Worm (Caenorhabditis elegans) whole organism, L1 larva: ENCODE measurements around the gene F55C12.6.
A peak's percentile ranks its signal among the peaks of the same experiment; 100 is the strongest.

Source experiments
- C04F5.9 ChIP-seq: sonication (generic microtip); optimal IDR thresholded peaks from 2 replicates; lab custom pipeline; 2016; ENCODE audit warnings: missing genetic modification characterization, missing compliant biosample characterization
- C16A3.4 ChIP-seq: fragments of 150-350 bp; optimal IDR thresholded peaks from 2 replicates; lab custom pipeline; 2014; ENCODE audit warnings: missing biosample characterization, missing genetic modification characterization
- Y116A8C.19 ChIP-seq: sonication (generic microtip); optimal IDR thresholded peaks from 2 replicates; lab custom pipeline; 2016; ENCODE audit warnings: missing compliant biosample characterization, missing genetic modification characterization, borderline replicate concordance
- aha-1 ChIP-seq: fragments of 150-350 bp; optimal IDR thresholded peaks from 2 replicates; lab custom pipeline; 2014; ENCODE audit warnings: missing biosample characterization, missing genetic modification characterization
- alr-1 ChIP-seq: fragments of 200-800 bp; sonication (Bioruptor generic); optimal IDR thresholded peaks from 2 replicates; lab custom pipeline; 2018; ENCODE audit warnings: borderline replicate concordance, mild to moderate bottlenecking, missing genetic modification characterization, missing compliant biosample characterization
- aly-2 ChIP-seq: fragments of 150-350 bp; optimal IDR thresholded peaks from 2 replicates; lab custom pipeline; 2014; ENCODE audit warnings: missing biosample characterization, missing genetic modification characterization
- blmp-1 ChIP-seq: fragments of 150-350 bp; optimal IDR thresholded peaks from 2 replicates; lab custom pipeline; 2014; ENCODE audit warnings: missing biosample characterization, missing genetic modification characterization
- ceh-63 ChIP-seq: fragments of 200-800 bp; sonication (Bioruptor generic); optimal IDR thresholded peaks from 2 replicates; lab custom pipeline; 2018; ENCODE audit warnings: mild to moderate bottlenecking, missing genetic modification characterization, missing compliant biosample characterization
- ceh-8 ChIP-seq: fragments of 200-800 bp; sonication (Bioruptor generic); optimal IDR thresholded peaks from 2 replicates; lab custom pipeline; 2018; ENCODE audit warnings: mild to moderate bottlenecking, missing genetic modification characterization, moderate library complexity, missing compliant biosample characterization
- ceh-90 ChIP-seq: sonication (generic microtip); optimal IDR thresholded peaks from 2 replicates; lab custom pipeline; 2016; ENCODE audit warnings: missing genetic modification characterization, missing compliant biosample characterization
- ces-1 ChIP-seq: fragments of 150-350 bp; optimal IDR thresholded peaks from 2 replicates; lab custom pipeline; 2014; ENCODE audit warnings: missing biosample characterization, missing genetic modification reagents, missing genetic modification characterization
- dpl-1 ChIP-seq, 3 experiments: fragments of 150-350 bp in 2 of 3; sonication (generic microtip) in 1 of 3; optimal IDR thresholded peaks; 2 replicates each; lab custom pipeline; 2014 to 2017; ENCODE audit warnings: missing biosample characterization in 3 of 3, missing genetic modification characterization in 3 of 3, missing genetic modification reagents in 3 of 3
- efl-1 ChIP-seq, 4 experiments: fragments of 150-350 bp; optimal IDR thresholded peaks in 3 of 4; peaks in 1 of 4; 1 replicate in 1 of 4; 2 replicates in 3 of 4; lab custom pipeline; 2014; ENCODE audit warnings: missing biosample characterization in 2 of 4, missing genetic modification characterization in 2 of 4, missing genetic modification reagents in 2 of 4
- efl-3 ChIP-seq: fragments of 200-800 bp; sonication (Bioruptor generic); optimal IDR thresholded peaks from 2 replicates; lab custom pipeline; 2018; ENCODE audit warnings: mild to moderate bottlenecking, missing genetic modification characterization, missing compliant biosample characterization
- egl-13 ChIP-seq: sonication (generic microtip); optimal IDR thresholded peaks from 2 replicates; lab custom pipeline; 2016; ENCODE audit warnings: missing genotype, missing genetic modification reagents, missing genetic modification characterization, missing compliant biosample characterization
- egl-27 ChIP-seq, 2 experiments: fragments of 150-350 bp in 1 of 2; sonication (generic microtip); optimal IDR thresholded peaks; 3 replicates each; lab custom pipeline; 2017 to 2018; ENCODE audit warnings: missing biosample characterization in 2 of 2, missing genetic modification characterization in 2 of 2, missing genetic modification reagents in 2 of 2
- elt-2 ChIP-seq: sonication (generic microtip); optimal IDR thresholded peaks from 2 replicates; lab custom pipeline; 2016; ENCODE audit warnings: missing genetic modification characterization, mild to moderate bottlenecking, inconsistent platforms, missing compliant biosample characterization, missing genetic modification reagents
- elt-3 ChIP-seq, 6 experiments: fragments of 150-350 bp in 1 of 6; sonication (generic microtip); optimal IDR thresholded peaks; 2 replicates each; lab custom pipeline; 2017 to 2018; ENCODE audit warnings: missing biosample characterization in 6 of 6, missing genetic modification characterization in 6 of 6, inconsistent platforms in 1 of 6
- ets-5 ChIP-seq: fragments of 200-800 bp; sonication (Bioruptor generic); IDR thresholded peaks from 2 replicates; pipeline ENCODE4 v1.3.6; 2022; ENCODE audit warnings: missing genetic modification characterization, missing compliant biosample characterization
- fkh-10 ChIP-seq: sonication (generic microtip); optimal IDR thresholded peaks from 2 replicates; lab custom pipeline; 2017; ENCODE audit warnings: missing biosample characterization, missing genetic modification reagents, missing genetic modification characterization
- fkh-4 ChIP-seq: sonication (generic microtip); optimal IDR thresholded peaks from 2 replicates; lab custom pipeline; 2016; ENCODE audit warnings: missing compliant biosample characterization, missing genetic modification characterization, borderline replicate concordance
- grh-1 ChIP-seq: fragments of 200-800 bp; sonication (Bioruptor generic); IDR thresholded peaks from 2 replicates; pipeline ENCODE4 v1.3.6; 2022; ENCODE audit warnings: missing genetic modification reagents, missing genetic modification characterization, missing compliant biosample characterization
- hlh-17 ChIP-seq: fragments of 200-800 bp; sonication (Bioruptor generic); optimal IDR thresholded peaks from 2 replicates; lab custom pipeline; 2018; ENCODE audit warnings: missing genetic modification characterization, mild to moderate bottlenecking, missing compliant biosample characterization, moderate library complexity, borderline replicate concordance
- hlh-4 ChIP-seq: sonication (generic microtip); optimal IDR thresholded peaks from 2 replicates; lab custom pipeline; 2016; ENCODE audit warnings: mild to moderate bottlenecking, missing genetic modification characterization, missing compliant biosample characterization
- irx-1 ChIP-seq: sonication (generic microtip); optimal IDR thresholded peaks from 2 replicates; lab custom pipeline; 2016; ENCODE audit warnings: missing genetic modification characterization, missing compliant biosample characterization
- jun-1 ChIP-seq: fragments of 150-350 bp; optimal IDR thresholded peaks from 2 replicates; lab custom pipeline; 2014; ENCODE audit warnings: missing biosample characterization, missing genetic modification reagents, missing genetic modification characterization
- lin-15B ChIP-seq: fragments of 150-350 bp; sonication (generic microtip); optimal IDR thresholded peaks from 3 replicates; lab custom pipeline; 2014; ENCODE audit warnings: missing biosample characterization, missing genetic modification characterization
- lin-39 ChIP-seq: fragments of 150-350 bp; optimal IDR thresholded peaks from 2 replicates; lab custom pipeline; 2014; ENCODE audit warnings: missing biosample characterization, missing genetic modification reagents, missing genetic modification characterization
- lsy-2 ChIP-seq, 2 experiments: fragments of 150-350 bp; optimal IDR thresholded peaks; 2 replicates each; lab custom pipeline; 2014; ENCODE audit warnings: missing biosample characterization in 2 of 2, missing genetic modification characterization in 2 of 2
- mab-9 ChIP-seq: fragments of 200-800 bp; sonication (Bioruptor generic); IDR thresholded peaks from 2 replicates; pipeline ENCODE4 v1.3.6; 2022; ENCODE audit warnings: missing genetic modification reagents, missing genetic modification characterization, missing compliant biosample characterization
- mdl-1 ChIP-seq, 2 experiments: fragments of 150-350 bp; optimal IDR thresholded peaks; 2 replicates each; lab custom pipeline; 2014 to 2017; ENCODE audit warnings: missing biosample characterization in 2 of 2, missing genetic modification characterization in 2 of 2, inconsistent platforms in 1 of 2
- nhr-11 ChIP-seq: fragments of 150-350 bp; optimal IDR thresholded peaks from 2 replicates; lab custom pipeline; 2014; ENCODE audit warnings: missing biosample characterization, missing genetic modification characterization
- nhr-12 ChIP-seq: sonication (generic microtip); optimal IDR thresholded peaks from 2 replicates; lab custom pipeline; 2017; ENCODE audit warnings: missing biosample characterization, missing genetic modification characterization
- nhr-19 ChIP-seq: fragments of 200-800 bp; sonication (Bioruptor generic); conservative IDR thresholded peaks from 2 replicates; pipeline ENCODE4 v1.3.6; 2022; ENCODE audit warnings: missing genetic modification characterization, missing compliant biosample characterization
- nhr-47 ChIP-seq: sonication (generic microtip); optimal IDR thresholded peaks from 2 replicates; lab custom pipeline; 2016; ENCODE audit warnings: mild to moderate bottlenecking, missing genetic modification characterization, moderate library complexity, missing compliant biosample characterization
- nhr-77 ChIP-seq: fragments of 150-350 bp; optimal IDR thresholded peaks from 2 replicates; lab custom pipeline; 2014; ENCODE audit warnings: missing biosample characterization, missing genetic modification characterization
- nhr-85 ChIP-seq: sonication (generic microtip); peaks from one replicate; lab custom pipeline; 2016; ENCODE audit warnings: missing genetic modification characterization, inconsistent platforms, missing compliant biosample characterization
- rnt-1 ChIP-seq: sonication (generic microtip); optimal IDR thresholded peaks from 2 replicates; lab custom pipeline; 2016; ENCODE audit warnings: mild to moderate bottlenecking, missing genetic modification characterization, moderate library complexity, missing compliant biosample characterization
- skn-1 ChIP-seq: fragments of 150-350 bp; optimal IDR thresholded peaks from 2 replicates; lab custom pipeline; 2014; ENCODE audit warnings: missing biosample characterization, missing genetic modification characterization
- swsn-7 ChIP-seq: sonication (generic microtip); optimal IDR thresholded peaks from 2 replicates; lab custom pipeline; 2016; ENCODE audit warnings: missing genetic modification characterization, missing compliant biosample characterization
- tlp-1 ChIP-seq: fragments of 150-350 bp; optimal IDR thresholded peaks from 2 replicates; lab custom pipeline; 2014; ENCODE audit warnings: missing biosample characterization, missing genetic modification characterization
- unc-62 ChIP-seq: fragments of 150-350 bp; optimal IDR thresholded peaks from 2 replicates; lab custom pipeline; 2014; ENCODE audit warnings: missing biosample characterization, missing genetic modification reagents, missing genetic modification characterization
- unc-98 ChIP-seq: fragments of 200-800 bp; sonication (Bioruptor generic); IDR thresholded peaks from 2 replicates; pipeline ENCODE4 v1.3.6; 2022; ENCODE audit warnings: missing genetic modification characterization, missing compliant biosample characterization
- xbp-1 ChIP-seq: sonication (generic microtip); optimal IDR thresholded peaks from 2 replicates; lab custom pipeline; 2016; ENCODE audit warnings: missing genetic modification characterization, missing compliant biosample characterization
- zag-1 ChIP-seq: fragments of 150-350 bp; optimal IDR thresholded peaks from 2 replicates; lab custom pipeline; 2014; ENCODE audit warnings: missing biosample characterization, missing genetic modification characterization
- zip-4 ChIP-seq: fragments of 200-800 bp; sonication (Bioruptor generic); optimal IDR thresholded peaks from 2 replicates; lab custom pipeline; 2018; ENCODE audit warnings: mild to moderate bottlenecking, missing genetic modification characterization, moderate library complexity, missing compliant biosample characterization

Gene F55C12.6

DNA sequence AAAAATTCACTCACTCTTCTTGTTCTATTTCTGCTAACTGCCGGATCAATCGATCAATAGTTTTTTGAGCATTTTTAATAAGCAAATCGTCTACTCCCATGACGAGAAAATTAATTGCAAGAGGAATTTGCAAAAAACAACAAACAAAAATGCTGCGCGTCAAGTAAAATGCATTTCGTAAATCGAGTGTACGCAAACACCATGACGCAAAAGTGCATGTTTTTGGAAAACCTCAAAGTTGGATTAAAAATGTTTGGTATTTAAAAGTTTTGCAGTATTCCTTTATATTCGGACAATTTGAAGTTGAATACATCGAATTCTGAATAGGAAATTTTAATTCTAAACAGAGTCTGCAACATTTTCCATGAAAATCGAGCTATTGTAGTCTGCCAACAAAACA, 36.7 kb downstream of the F55C12.6 start, which contains the start of gene ZK1248.19 (continued):
- TF ChIP-seq ceh-8 (GFP tag; lab: Kevin White, UChicago) = no peak
- TF ChIP-seq mdl-1 (tag; optimal IDR thresholded peaks at IDR 0.05; lab: Kevin White, UChicago) = no peak
- no peak for TF ChIP-seq C04F5.9 (tag; lab: Kevin White, UChicago)
- no peak for TF ChIP-seq tlp-1
- TF ChIP-seq alr-1 (tag; lab: Kevin White, UChicago) = no peak
- no peak for TF ChIP-seq elt-2 (tag; lab: Kevin White, UChicago)
- no peak for TF ChIP-seq hlh-17 (GFP tag; lab: Kevin White, UChicago)
- TF ChIP-seq Y116A8C.19 (tag; lab: Kevin White, UChicago) = no peak
- peak; percentile 5 to 49 (median 31) for TF ChIP-seq dpl-1 (GFP tag; optimal IDR thresholded peaks at IDR 0.05; lab: Kevin White, UChicago)

DNA sequence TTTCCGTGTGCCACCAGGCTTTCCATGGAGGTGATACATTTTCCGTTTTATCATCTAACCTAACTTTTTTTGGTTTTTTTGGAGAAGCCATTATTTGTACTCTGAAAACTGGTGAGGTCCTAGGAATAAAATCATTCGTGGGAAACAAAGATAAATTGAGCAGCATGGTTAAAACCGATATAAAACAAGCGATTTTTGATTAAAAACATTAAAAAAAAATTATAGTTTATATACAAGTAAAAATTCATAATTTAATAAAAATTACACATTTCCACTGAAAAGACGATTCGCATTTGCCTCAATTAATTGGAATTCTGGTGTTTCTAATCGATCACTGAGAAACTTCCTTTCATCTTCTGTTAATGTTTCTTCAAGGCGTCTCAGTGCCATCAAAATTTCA, 37.5 kb downstream of the F55C12.6 start, which contains the start of gene ZK1248.15:
TSS of gene ZK1248.15 (minus strand) at position 101 of the 400 bp plus-strand sequence.
- TF ChIP-seq nhr-11 (tag; lab: Kevin White, UChicago) = no peak
- TF ChIP-seq nhr-19 (GFP tag; lab: Robert Waterston, UW) = no peak
- TF ChIP-seq zag-1 (tag; lab: Kevin White, UChicago) = no peak
- TF ChIP-seq zip-4 = no peak
- TF ChIP-seq C16A3.4 (tag; lab: Kevin White, UChicago) = no peak
- no peak for TF ChIP-seq skn-1 (tag; lab: Kevin White, UChicago)
- TF ChIP-seq fkh-4 (tag; lab: Kevin White, UChicago) = no peak
- TF ChIP-seq alr-1 (tag; lab: Kevin White, UChicago) = no peak
- no peak for TF ChIP-seq grh-1 (GFP tag; lab: Robert Waterston, UW)
- TF ChIP-seq elt-3 (tag; optimal IDR thresholded peaks at IDR 0.05; lab: Kevin White, UChicago) = no peak
- no peak for TF ChIP-seq hlh-17 (GFP tag; lab: Kevin White, UChicago)
- no peak for TF ChIP-seq lin-39
- TF ChIP-seq dpl-1 (GFP tag; optimal IDR thresholded peaks at IDR 0.05; lab: Kevin White, UChicago) = no peak
- TF ChIP-seq nhr-77 (tag; lab: Kevin White, UChicago) = no peak
- TF ChIP-seq irx-1 (tag; lab: Kevin White, UChicago) = no peak

DNA sequence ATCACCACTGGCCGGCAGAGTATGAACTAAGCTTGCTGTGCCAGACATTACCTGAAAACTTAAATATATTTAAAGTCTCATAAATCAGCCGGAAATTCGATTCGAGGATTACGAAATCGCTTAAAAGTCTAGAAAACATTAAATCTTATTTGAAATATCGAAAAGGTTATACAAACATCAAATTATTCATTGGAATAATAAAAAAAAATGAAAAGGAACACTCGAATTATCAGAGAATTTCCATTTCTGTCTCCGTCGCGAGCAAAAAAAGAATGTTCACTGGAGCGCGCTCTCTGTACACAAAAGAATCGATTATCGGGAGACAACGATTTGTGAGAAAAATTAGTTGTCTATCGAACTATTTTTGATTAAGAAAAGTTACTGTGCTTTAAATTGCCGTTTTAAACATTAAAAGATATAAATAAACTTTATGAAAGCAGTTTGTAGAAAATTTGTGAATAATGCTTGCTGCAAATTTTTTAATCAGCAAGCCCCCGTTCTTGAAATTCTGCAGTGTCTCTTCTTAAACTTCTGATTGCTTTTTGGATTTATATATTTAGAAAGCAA, 39.7 kb downstream of the F55C12.6 start, which contains the start of gene fzo-1:
TSS of gene fzo-1 (minus strand) at position 51 of the 567 bp plus-strand sequence.
- TF ChIP-seq ceh-90 (tag; lab: Kevin White, UChicago) (peak; percentile 64), aha-1 (tag; lab: Kevin White, UChicago) (no peak), nhr-85 (tag; lab: Kevin White, UChicago) (peak; percentile 56), jun-1 (tag; lab: Kevin White, UChicago) (no peak), blmp-1 (tag; lab: Kevin White, UChicago) (peak; percentile 46), lin-15B (tag; lab: Kevin White, UChicago) (peak; percentile 15), ces-1 (GFP tag; lab: Kevin White, UChicago) (no peak), aly-2 (tag; lab: Kevin White, UChicago) (no peak), efl-3 (GFP tag; lab: Kevin White, UChicago) (no peak), nhr-47 (tag; lab: Kevin White, UChicago) (peak; percentile 69), hlh-4 (tag; lab: Kevin White, UChicago) (no peak), xbp-1 (tag; lab: Kevin White, UChicago) (peak; percentile 54), ceh-8 (GFP tag; lab: Kevin White, UChicago) (no peak), ceh-63 (GFP tag; lab: Kevin White, UChicago) (peak; percentile 72), fkh-4 (tag; lab: Kevin White, UChicago) (peak; percentile 39), elt-2 (tag; lab: Kevin White, UChicago) (peak; percentile 37), irx-1 (tag; lab: Kevin White, UChicago) (peak; percentile 20), hlh-17 (GFP tag; lab: Kevin White, UChicago) (no peak), swsn-7 (tag; lab: Kevin White, UChicago) (peak; percentile 45), egl-27 (tag; optimal IDR thresholded peaks at IDR 0.05; lab: Kevin White, UChicago) (no peak), mab-9 (GFP tag; lab: Robert Waterston, UW) (no peak), unc-98 (GFP tag; lab: Robert Waterston, UW) (peak; percentile 92), efl-1 (optimal IDR thresholded peaks at IDR 0.05; lab: Kevin White, UChicago) (peak; percentile 42 to 50), efl-1 (GFP tag; optimal IDR thresholded peaks at IDR 0.05 in 1 of 2; lab: Kevin White, UChicago) (peak; percentile 22 to 36), rnt-1 (tag; lab: Kevin White, UChicago) (no peak), lsy-2 (tag; optimal IDR thresholded peaks at IDR 0.05; lab: Kevin White, UChicago) (peak in 1 of 2 experiments; percentile 66), egl-13 (tag; lab: Kevin White, UChicago) (peak; percentile 16), ets-5 (GFP tag; lab: Robert Waterston, UW) (no peak), unc-62 (no peak), nhr-12 (no peak), fkh-10 (GFP tag; lab: Kevin White, UChicago) (no peak)
